Fruit fly (Drosophila melanogaster) whole organism, embryonic: ENCODE data around the gene CG18262.

Experiments
- Awh ChIP-seq: fragments of 200-800 bp; sonication (Bioruptor generic); IDR thresholded peaks from 2 replicates; pipeline ENCODE4, ENCODE4 v1.3.6; 2022; ENCODE audit warnings: missing biosample characterization, missing genetic modification characterization
- Bgb ChIP-seq: fragments of 200-800 bp; sonication (Bioruptor generic); IDR thresholded peaks from 2 replicates; pipeline ENCODE4 v1.3.6; 2022; ENCODE audit warnings: missing biosample characterization, missing genetic modification characterization; ENCODE audit not compliant: partially characterized antibody
- BtbVII ChIP-seq: fragments of 200-800 bp; sonication (Bioruptor generic); optimal IDR thresholded peaks from 3 replicates; lab custom pipeline; 2017; ENCODE audit warnings: missing biosample characterization, mild to moderate bottlenecking, missing genetic modification characterization
- CG10209 ChIP-seq: fragments of 200-800 bp; sonication (Bioruptor generic); optimal IDR thresholded peaks from 3 replicates; lab custom pipeline; 2017; ENCODE audit warnings: missing biosample characterization, mild to moderate bottlenecking, missing genetic modification characterization, missing genetic modification reagents
- CG1024 ChIP-seq: fragments of 200-800 bp; sonication (Bioruptor generic); IDR thresholded peaks from 2 replicates; pipeline ENCODE4 v1.3.6; 2022; ENCODE audit warnings: missing biosample characterization, missing genetic modification characterization
- CG12659 ChIP-seq: fragments of 200-800 bp; sonication (Bioruptor generic); optimal IDR thresholded peaks from 3 replicates; lab custom pipeline; 2017; ENCODE audit warnings: mild to moderate bottlenecking, missing biosample characterization, missing genetic modification reagents, missing genetic modification characterization
- CG12744 ChIP-seq: fragments of 200-800 bp; sonication (Bioruptor generic); optimal IDR thresholded peaks from 2 replicates; lab custom pipeline; 2016; ENCODE audit warnings: missing biosample characterization, missing genetic modification characterization
- CG12942 ChIP-seq: fragments of 200-800 bp; sonication (Bioruptor generic); optimal IDR thresholded peaks from 3 replicates; lab custom pipeline; 2016; ENCODE audit warnings: missing biosample characterization, missing genetic modification characterization
- CG15269 ChIP-seq: fragments of 200-800 bp; sonication (Bioruptor generic); optimal IDR thresholded peaks from 2 replicates; lab custom pipeline; 2018; ENCODE audit warnings: missing biosample characterization, mild to moderate bottlenecking, missing genetic modification characterization, moderate library complexity
- CG16779 ChIP-seq: fragments of 200-800 bp; sonication (Bioruptor generic); IDR thresholded peaks from 2 replicates; pipeline ENCODE4 v1.3.6; 2022; ENCODE audit warnings: missing biosample characterization, missing genetic modification characterization
- CG2889 ChIP-seq: fragments of 200-800 bp; sonication (Bioruptor generic); IDR thresholded peaks from 3 replicates; pipeline ENCODE4 v1.3.6; 2022; ENCODE audit warnings: missing biosample characterization, missing genetic modification characterization
- CG30431 ChIP-seq: fragments of 200-800 bp; sonication (Bioruptor generic); optimal IDR thresholded peaks from 2 replicates; lab custom pipeline; 2017; ENCODE audit warnings: missing biosample characterization, missing genetic modification characterization
- CG31388 ChIP-seq: fragments of 200-800 bp; sonication (Bioruptor generic); optimal IDR thresholded peaks from 2 replicates; lab custom pipeline; 2016; ENCODE audit warnings: missing biosample characterization, missing genetic modification characterization
- CG32532 ChIP-seq: fragments of 200-800 bp; sonication (Bioruptor generic); IDR thresholded peaks from 2 replicates; pipeline ENCODE4 v1.3.6; 2022; ENCODE audit warnings: missing biosample characterization, missing genetic modification characterization
- CG4282 ChIP-seq: fragments of 200-800 bp; sonication (Bioruptor generic); optimal IDR thresholded peaks from 2 replicates; lab custom pipeline; 2016; ENCODE audit warnings: missing biosample characterization, missing genetic modification characterization
- CG4707 ChIP-seq: fragments of 200-800 bp; sonication (Bioruptor generic); optimal IDR thresholded peaks from 2 replicates; lab custom pipeline; 2018; ENCODE audit warnings: missing biosample characterization, mild to moderate bottlenecking, missing genetic modification characterization, moderate library complexity
- CG6813 ChIP-seq: fragments of 200-800 bp; sonication (Bioruptor generic); optimal IDR thresholded peaks from 2 replicates; lab custom pipeline; 2017; ENCODE audit warnings: missing biosample characterization, missing genetic modification characterization, mild to moderate bottlenecking, moderate library complexity, missing genetic modification reagents
- CG7786 ChIP-seq: fragments of 200-800 bp; sonication (Bioruptor generic); optimal IDR thresholded peaks from 2 replicates; lab custom pipeline; 2016; ENCODE audit warnings: missing biosample characterization, missing genetic modification characterization
- CG7963 ChIP-seq: fragments of 200-800 bp; sonication (Bioruptor generic); IDR thresholded peaks from 3 replicates; pipeline ENCODE4 v1.3.6; 2022; ENCODE audit warnings: missing biosample characterization, missing genetic modification characterization; ENCODE audit not compliant: partially characterized antibody
- CG8359 ChIP-seq: fragments of 200-800 bp; sonication (Bioruptor generic); optimal IDR thresholded peaks from 2 replicates; lab custom pipeline; 2017; ENCODE audit warnings: missing biosample characterization, mild to moderate bottlenecking, missing genetic modification characterization, borderline replicate concordance
- Chrac-16 ChIP-seq: fragments of 200-800 bp; sonication (Bioruptor generic); optimal IDR thresholded peaks from 3 replicates; lab custom pipeline; 2016; ENCODE audit warnings: missing biosample characterization, missing genetic modification characterization
- CkIIα-i1 ChIP-seq: fragments of 200-800 bp; sonication (Bioruptor generic); IDR thresholded peaks from 2 replicates; pipeline ENCODE4 v1.3.6; 2022; ENCODE audit warnings: missing biosample characterization, missing genetic modification characterization
- Dad ChIP-seq: fragments of 200-800 bp; sonication (Bioruptor generic); optimal IDR thresholded peaks from 3 replicates; lab custom pipeline; 2016; ENCODE audit warnings: missing biosample characterization, missing genetic modification characterization
- Drgx ChIP-seq: fragments of 200-800 bp; sonication (Bioruptor generic); IDR thresholded peaks from 2 replicates; pipeline ENCODE4 v1.3.6; 2022; ENCODE audit warnings: missing biosample characterization, missing genetic modification characterization
- GATAe ChIP-seq: fragments of 200-800 bp; sonication (Bioruptor generic); conservative IDR thresholded peaks from 2 replicates; pipeline ENCODE4 v1.3.6; 2022; ENCODE audit warnings: missing biosample characterization, missing genetic modification characterization
- H2.0 ChIP-seq: fragments of 200-800 bp; sonication (Bioruptor generic); IDR thresholded peaks from 2 replicates; pipeline ENCODE4 v1.3.6; 2022; ENCODE audit warnings: missing biosample characterization, missing genetic modification characterization
- HLHmδ ChIP-seq: fragments of 200-800 bp; sonication (Bioruptor generic); optimal IDR thresholded peaks from 2 replicates; lab custom pipeline; 2018; ENCODE audit warnings: missing biosample characterization, mild to moderate bottlenecking, missing genetic modification characterization, moderate library complexity
- Jarid2 ChIP-seq: fragments of 200-800 bp; sonication (Bioruptor generic); optimal IDR thresholded peaks from 3 replicates; lab custom pipeline; 2017; ENCODE audit warnings: mild to moderate bottlenecking, missing biosample characterization, missing genetic modification reagents, missing genetic modification characterization
- Ravus ChIP-seq: fragments of 200-800 bp; sonication (Bioruptor generic); IDR thresholded peaks from 2 replicates; pipeline ENCODE4 v1.3.6; 2022; ENCODE audit warnings: missing biosample characterization, missing genetic modification characterization
- Rfx ChIP-seq: fragments of 200-800 bp; sonication (Bioruptor generic); IDR thresholded peaks from 2 replicates; pipeline ENCODE4 v1.3.6; 2022; ENCODE audit warnings: missing biosample characterization, missing genetic modification characterization
- Vsx1 ChIP-seq: fragments of 200-800 bp; sonication (Bioruptor generic); optimal IDR thresholded peaks from 2 replicates; lab custom pipeline; 2017; ENCODE audit warnings: missing biosample characterization, mild to moderate bottlenecking, missing genetic modification characterization, missing genetic modification reagents
- ato ChIP-seq: fragments of 200-800 bp; sonication (Bioruptor generic); IDR thresholded peaks from 2 replicates; pipeline ENCODE4 v1.3.6; 2022; ENCODE audit warnings: missing biosample characterization, missing genetic modification characterization; ENCODE audit not compliant: partially characterized antibody
- br ChIP-seq: fragments of >200 bp; optimal IDR thresholded peaks from 2 replicates; lab custom pipeline; 2017
- chinmo ChIP-seq: fragments of 200-800 bp; sonication (Bioruptor generic); IDR thresholded peaks from 4 replicates; pipeline ENCODE4 v1.3.6; 2022; ENCODE audit warnings: missing biosample characterization, missing genetic modification characterization; ENCODE audit not compliant: partially characterized antibody
- dpn ChIP-seq, 2 experiments: fragments of 200-800 bp; sonication (Bioruptor generic); optimal IDR thresholded peaks; 3 replicates each; lab custom pipeline; 2016; ENCODE audit warnings: missing biosample characterization in 2 of 2, missing genetic modification characterization in 2 of 2
- eyg ChIP-seq: fragments of 200-800 bp; sonication (Bioruptor generic); optimal IDR thresholded peaks from 3 replicates; lab custom pipeline; 2016; ENCODE audit warnings: missing biosample characterization, missing genetic modification characterization
- fu2 ChIP-seq: fragments of 200-800 bp; sonication (Bioruptor generic); optimal IDR thresholded peaks from 2 replicates; lab custom pipeline; 2016; ENCODE audit warnings: missing biosample characterization, missing genetic modification characterization
- gfzf ChIP-seq: fragments of 200-800 bp; sonication (Bioruptor generic); optimal IDR thresholded peaks from 2 replicates; lab custom pipeline; 2016; ENCODE audit warnings: missing biosample characterization, mild to moderate bottlenecking, missing genetic modification characterization, moderate library complexity
- hbn ChIP-seq: fragments of 200-800 bp; sonication (Bioruptor generic); IDR thresholded peaks from 2 replicates; pipeline ENCODE4 v1.3.6; 2022; ENCODE audit warnings: missing biosample characterization, missing genetic modification characterization; ENCODE audit not compliant: partially characterized antibody
- hth ChIP-seq: fragments of >200 bp; optimal IDR thresholded peaks from 2 replicates; lab custom pipeline; 2017; ENCODE audit warnings: inconsistent platforms
- klu ChIP-seq: fragments of 200-800 bp; sonication (Bioruptor generic); IDR thresholded peaks from 2 replicates; pipeline ENCODE4 v1.3.6; 2022; ENCODE audit warnings: missing biosample characterization, missing genetic modification characterization
- lbe ChIP-seq: fragments of 200-800 bp; sonication (Bioruptor generic); optimal IDR thresholded peaks from 2 replicates; lab custom pipeline; 2016; ENCODE audit warnings: missing biosample characterization, mild to moderate bottlenecking, missing genetic modification characterization
- lola ChIP-seq, 3 experiments: fragments of >200 bp in 2 of 3; fragments of 200-800 bp in 1 of 3; sonication (Bioruptor generic) in 1 of 3; optimal IDR thresholded peaks; 2 replicates each; lab custom pipeline; 2017 to 2019; ENCODE audit warnings: missing biosample characterization in 3 of 3, missing genetic modification characterization in 3 of 3, mild to moderate bottlenecking in 1 of 3, moderate library complexity in 1 of 3
- nerfin-1 ChIP-seq: fragments of 200-800 bp; sonication (Bioruptor generic); optimal IDR thresholded peaks from 3 replicates; lab custom pipeline; 2019; ENCODE audit warnings: missing biosample characterization, mild to moderate bottlenecking, missing genetic modification characterization, moderate library complexity
- prd ChIP-seq, 3 experiments: fragments of >200 bp in 2 of 3; fragments of 200-800 bp in 1 of 3; sonication (Bioruptor generic) in 1 of 3; optimal IDR thresholded peaks in 2 of 3; IDR thresholded peaks in 1 of 3; 2 replicates in 2 of 3; 3 replicates in 1 of 3; pipeline versions ENCODE4 v1.3.6 to Lab custom; 2017 to 2022; ENCODE audit warnings: missing biosample characterization in 1 of 3, missing genetic modification characterization in 1 of 3
- schlank ChIP-seq: fragments of 200-800 bp; sonication (Bioruptor generic); optimal IDR thresholded peaks from 2 replicates; lab custom pipeline; 2018; ENCODE audit warnings: missing biosample characterization, mild to moderate bottlenecking, missing genetic modification characterization
- slp2 ChIP-seq: fragments of 200-800 bp; sonication (Bioruptor generic); optimal IDR thresholded peaks from 2 replicates; lab custom pipeline; 2016; ENCODE audit warnings: missing biosample characterization, missing genetic modification characterization
- sob ChIP-seq: fragments of 200-800 bp; sonication (Bioruptor generic); IDR thresholded peaks from 2 replicates; pipeline ENCODE4 v1.3.6; 2022; ENCODE audit warnings: missing biosample characterization, missing genetic modification characterization
- sr ChIP-seq: fragments of 200-800 bp; sonication (Bioruptor generic); IDR thresholded peaks from 3 replicates; pipeline ENCODE4 v1.3.6; 2022; ENCODE audit warnings: missing biosample characterization, missing genetic modification characterization
- wek ChIP-seq: fragments of 200-800 bp; sonication (Bioruptor generic); optimal IDR thresholded peaks from 3 replicates; lab custom pipeline; 2018; ENCODE audit warnings: missing biosample characterization, mild to moderate bottlenecking, missing genetic modification characterization, moderate library complexity

The CG18262 gene

dm6 chrX:8143537-8143936 lies 9.2 kb upstream of the CG18262 start, which contains the start of gene CG17982 (continued):
- TF ChIP-seq CG7963 (GFP tag; lab: Robert Waterston, UW) (no peak), nerfin-1 (tag; lab: Kevin White, UChicago) (peak; percentile 81), gfzf (GFP tag; lab: Kevin White, UChicago) (peak; percentile 46), GATAe (GFP tag; lab: Robert Waterston, UW) (no peak), lola (GFP tag; optimal IDR thresholded peaks at IDR 0.05; lab: Kevin White, UChicago) (peak in 1 of 3 experiments; percentile 77), dpn (GFP tag; optimal IDR thresholded peaks at IDR 0.05; lab: Kevin White, UChicago) (peak; percentile 80 to 83), CG1024 (GFP tag; lab: Robert Waterston, UW) (0 out of 2 replicates have a peak, but pooled peaks have one; percentile 27), CG16779 (GFP tag; lab: Robert Waterston, UW) (peak; percentile 65; the same call in 1 of the 2 replicates), eyg (GFP tag; lab: Kevin White, UChicago) (peak; percentile 81), Awh (peak; percentile 53; the same call in 1 of the 2 replicates), BtbVII (GFP tag; lab: Kevin White, UChicago) (peak; percentile 82), CG30431 (GFP tag; lab: Kevin White, UChicago) (peak; percentile 12), hbn (peak; percentile 16; the same call in 1 of the 2 replicates), wek (GFP tag; lab: Kevin White, UChicago) (peak; percentile 35), sob (peak; percentile 86), hth (no peak), CG15269 (peak; percentile 89), Dad (peak; percentile 81), lbe (peak; percentile 88), slp2 (GFP tag; lab: Kevin White, UChicago) (peak; percentile 67), CG4707 (GFP tag; lab: Kevin White, UChicago) (peak; percentile 55), CG7786 (GFP tag; lab: Kevin White, UChicago) (peak; percentile 87), Jarid2 (GFP tag; lab: Kevin White, UChicago) (no peak), ato (no peak), Chrac-16 (peak; percentile 75), CG6813 (peak; percentile 75), Rfx (peak; percentile 87), CG12659 (GFP tag; lab: Kevin White, UChicago) (peak; percentile 87), Ravus (GFP tag; lab: Robert Waterston, UW) (peak; percentile 47; the same call in 1 of the 2 replicates), fu2 (GFP tag; lab: Kevin White, UChicago) (peak; percentile 85), prd (optimal IDR thresholded peaks at IDR 0.05; lab: Kevin White, UChicago) (no peak), prd (GFP tag; IDR thresholded peaks at IDR 0.05; lab: Robert Waterston, UW) (peak; percentile 81), klu (GFP tag; lab: Robert Waterston, UW) (peak; percentile 71), HLHmδ (no peak), CG12942 (peak; percentile 80), CG10209 (GFP tag; lab: Kevin White, UChicago) (peak; percentile 74), CG4282 (GFP tag; lab: Kevin White, UChicago) (peak; percentile 69), CG12744 (GFP tag; lab: Kevin White, UChicago) (peak; percentile 79), H2.0 (GFP tag; lab: Robert Waterston, UW) (peak; percentile 79), schlank (peak; percentile 61), CG32532 (GFP tag; lab: Robert Waterston, UW) (peak; percentile 88), br (no peak), Vsx1 (GFP tag; lab: Kevin White, UChicago) (no peak), chinmo (GFP tag; lab: Robert Waterston, UW) (no peak), CkIIα-i1 (GFP tag; lab: Robert Waterston, UW) (no peak), CG31388 (GFP tag; lab: Kevin White, UChicago) (no peak), Bgb (GFP tag; lab: Robert Waterston, UW) (no peak), CG2889 (peak; percentile 67; the same call in 2 of the 3 replicates), Drgx (GFP tag; lab: Robert Waterston, UW) (peak; percentile 89), sr (GFP tag; lab: Robert Waterston, UW) (no peak), CG8359 (GFP tag; lab: Kevin White, UChicago) (peak; percentile 4)
